Worm (Caenorhabditis elegans): ENCODE results near the gene clec-4.

DNA sequence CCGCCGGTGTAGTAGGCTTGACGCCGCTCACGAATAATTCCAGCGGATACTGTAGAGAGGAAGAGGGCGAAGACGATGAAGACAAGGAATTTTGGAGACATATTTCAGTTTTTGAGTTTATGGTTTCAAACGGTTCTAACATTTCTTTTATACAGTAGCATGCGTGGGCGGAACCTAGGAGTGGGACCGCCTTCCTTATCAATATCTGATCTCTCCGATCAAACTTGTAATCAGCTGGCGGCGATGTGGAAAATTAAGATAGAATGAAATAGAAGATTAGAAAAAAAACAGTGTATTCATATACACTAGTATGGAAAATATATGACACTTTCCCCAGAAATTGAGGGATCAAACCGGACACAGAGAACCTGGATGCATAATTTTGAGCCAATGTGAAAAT lies 38.4 kb upstream of the clec-4 start, which contains the start of gene nspe-2:
- no peak for TF ChIP-seq ceh-8 (GFP tag; optimal IDR thresholded peaks at IDR 0.05)
- no peak for TF ChIP-seq ama-1 (optimal IDR thresholded peaks at IDR 0.05)
- no peak for TF ChIP-seq nhr-12 (tag; optimal IDR thresholded peaks at IDR 0.05)

Measured in whole organism, L1 larva.